Worm (Caenorhabditis elegans): ENCODE results near the gene srh-109.

srh-109 gene

DNA sequence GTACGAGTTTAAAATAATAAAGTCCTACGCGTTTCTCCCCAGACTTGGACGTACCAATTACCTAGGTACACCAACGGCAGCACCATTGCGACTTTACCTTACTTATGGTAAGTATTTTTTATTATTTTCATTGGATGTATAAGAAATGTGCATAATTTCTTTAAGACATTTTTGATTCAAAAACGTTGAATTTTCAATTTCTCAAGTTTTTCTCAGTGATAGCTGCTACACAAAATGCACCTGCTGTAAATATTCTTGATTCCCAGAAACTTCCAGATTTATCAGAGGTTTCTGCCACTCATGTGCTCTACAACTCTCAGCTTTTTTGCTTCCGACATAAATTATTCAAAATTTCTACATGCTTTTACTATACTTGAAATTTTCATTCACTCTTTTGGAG, 38.2 kb downstream of the srh-109 start, which contains the start of gene srh-159:
Gene srh-159 (plus strand): TSS at position 301 of the 400 bp plus-strand sequence.
- TF ChIP-seq flt-1 (GFP tag; IDR thresholded peaks at IDR 0.05): no peak

ce11 chrV:17178457-17178856, 41.8 kb downstream of the srh-109 start, which contains the start of gene srh-174:
srh-174 (plus strand) TSS chrV:17178757.
- TF ChIP-seq B0310.2 (tag; optimal IDR thresholded peaks at IDR 0.05) (no peak), sea-1 (GFP tag; conservative IDR thresholded peaks at IDR 0.05) (no peak), hnd-1 (tag; optimal IDR thresholded peaks at IDR 0.05) (no peak), hmbx-1 (tag; optimal IDR thresholded peaks at IDR 0.05) (no peak), ama-1 (optimal IDR thresholded peaks at IDR 0.05) (no peak), tra-4 (tag; optimal IDR thresholded peaks at IDR 0.05) (no peak), hmg-4 (GFP tag; optimal IDR thresholded peaks at IDR 0.05) (no peak), aly-1 (tag; optimal IDR thresholded peaks at IDR 0.05) (no peak), flt-1 (GFP tag; IDR thresholded peaks at IDR 0.05) (no peak), ceh-36 (tag; optimal IDR thresholded peaks at IDR 0.05) (no peak), ceh-13 (GFP tag; optimal IDR thresholded peaks at IDR 0.05) (no peak), F13C5.2 (tag; optimal IDR thresholded peaks at IDR 0.05) (no peak), tbx-11 (GFP tag; IDR thresholded peaks at IDR 0.05) (no peak), tbx-37 (GFP tag; conservative IDR thresholded peaks at IDR 0.05) (no peak), scrt-1 (GFP tag; IDR thresholded peaks at IDR 0.05) (no peak)

- TF ChIP-seq tbx-11 (GFP tag; IDR thresholded peaks at IDR 0.05) (no peak), tra-4 (tag; optimal IDR thresholded peaks at IDR 0.05) (no peak), ceh-36 (tag; optimal IDR thresholded peaks at IDR 0.05) (no peak), B0310.2 (tag; optimal IDR thresholded peaks at IDR 0.05) (no peak), aly-1 (tag; optimal IDR thresholded peaks at IDR 0.05) (no peak), ceh-13 (GFP tag; optimal IDR thresholded peaks at IDR 0.05) (no peak), hmbx-1 (tag; optimal IDR thresholded peaks at IDR 0.05) (no peak), tbx-37 (GFP tag; conservative IDR thresholded peaks at IDR 0.05) (no peak), flt-1 (GFP tag; IDR thresholded peaks at IDR 0.05) (no peak), ama-1 (optimal IDR thresholded peaks at IDR 0.05) (no peak), hnd-1 (tag; optimal IDR thresholded peaks at IDR 0.05) (no peak), scrt-1 (GFP tag; IDR thresholded peaks at IDR 0.05) (no peak), F13C5.2 (tag; optimal IDR thresholded peaks at IDR 0.05) (no peak), pes-1 (GFP tag; IDR thresholded peaks at IDR 0.05) (no peak), hmg-4 (GFP tag; optimal IDR thresholded peaks at IDR 0.05) (no peak), sea-1 (GFP tag; conservative IDR thresholded peaks at IDR 0.05) (no peak), ets-7 (tag; optimal IDR thresholded peaks at IDR 0.05) (no peak)
Observed at ce11 chrV:17177967-17178366, 42.3 kb downstream of the srh-109 start, which contains the start of gene srsx-1. srsx-1 (minus strand) TSS chrV:17178067.

- TF ChIP-seq ama-1 (optimal IDR thresholded peaks at IDR 0.05): no peak
- TF ChIP-seq B0310.2 (tag; optimal IDR thresholded peaks at IDR 0.05): no peak
- TF ChIP-seq sea-1 (GFP tag; conservative IDR thresholded peaks at IDR 0.05): no peak
- TF ChIP-seq aly-1 (tag; optimal IDR thresholded peaks at IDR 0.05): no peak
- no peak for TF ChIP-seq hmg-4 (GFP tag; optimal IDR thresholded peaks at IDR 0.05)
- TF ChIP-seq hnd-1 (tag; optimal IDR thresholded peaks at IDR 0.05): no peak
- TF ChIP-seq hmbx-1 (tag; optimal IDR thresholded peaks at IDR 0.05): no peak
- TF ChIP-seq ceh-13 (GFP tag; optimal IDR thresholded peaks at IDR 0.05): no peak
Observed at ce11 chrV:17173738-17174137, 46.5 kb downstream of the srh-109 start, which contains the start of gene srbc-25. srbc-25 (plus strand) TSS chrV:17174038.

DNA sequence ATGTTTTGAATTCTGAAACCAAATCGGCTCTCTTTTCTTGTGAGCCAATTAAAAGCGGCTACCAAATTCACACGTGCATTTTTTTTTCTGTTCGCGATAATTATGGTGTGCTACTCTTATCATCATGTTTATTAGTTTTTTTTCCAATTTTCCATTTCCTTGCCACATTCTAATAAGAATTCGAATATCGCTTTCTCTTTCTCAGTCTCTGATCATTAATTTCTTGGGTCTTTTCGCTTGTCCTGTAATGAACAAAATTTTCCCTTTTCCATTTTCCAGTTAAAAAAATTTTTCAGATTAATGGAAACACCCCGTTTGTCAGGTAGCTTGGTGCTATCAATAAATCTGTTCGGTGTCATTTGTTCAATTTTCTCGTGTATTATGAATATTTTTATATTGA, 48.7 kb downstream of the srh-109 start, which contains the start of gene srbc-26:
Gene srbc-26 (plus strand): TSS at position 301 of the 400 bp plus-strand sequence.
- TF ChIP-seq hmg-4 (GFP tag; optimal IDR thresholded peaks at IDR 0.05) (no peak), sea-1 (GFP tag; conservative IDR thresholded peaks at IDR 0.05) (no peak), ceh-36 (tag; optimal IDR thresholded peaks at IDR 0.05) (no peak), flt-1 (GFP tag; IDR thresholded peaks at IDR 0.05) (no peak), tra-4 (tag; optimal IDR thresholded peaks at IDR 0.05) (no peak), scrt-1 (GFP tag; IDR thresholded peaks at IDR 0.05) (no peak), B0310.2 (tag; optimal IDR thresholded peaks at IDR 0.05) (no peak), tbx-11 (GFP tag; IDR thresholded peaks at IDR 0.05) (no peak), tbx-37 (GFP tag; conservative IDR thresholded peaks at IDR 0.05) (no peak), ets-7 (tag; optimal IDR thresholded peaks at IDR 0.05) (no peak), pes-1 (GFP tag; IDR thresholded peaks at IDR 0.05) (no peak), ceh-13 (GFP tag; optimal IDR thresholded peaks at IDR 0.05) (no peak), hnd-1 (tag; optimal IDR thresholded peaks at IDR 0.05) (no peak), F13C5.2 (tag; optimal IDR thresholded peaks at IDR 0.05) (no peak), hmbx-1 (tag; optimal IDR thresholded peaks at IDR 0.05) (no peak), ama-1 (optimal IDR thresholded peaks at IDR 0.05) (no peak), aly-1 (tag; optimal IDR thresholded peaks at IDR 0.05) (no peak)

ce11 chrV:17170822-17171221, 49.4 kb downstream of the srh-109 start, which contains the start of gene srw-51:
srw-51 (minus strand) TSS chrV:17170922.
- TF ChIP-seq F13C5.2 (tag; optimal IDR thresholded peaks at IDR 0.05): no peak
- TF ChIP-seq ets-7 (tag; optimal IDR thresholded peaks at IDR 0.05): no peak
- no peak for TF ChIP-seq hmg-4 (GFP tag; optimal IDR thresholded peaks at IDR 0.05)
- no peak for TF ChIP-seq sea-1 (GFP tag; conservative IDR thresholded peaks at IDR 0.05)
- TF ChIP-seq ama-1 (optimal IDR thresholded peaks at IDR 0.05): no peak

All from whole organism, early embryonic.